Worm (Caenorhabditis elegans): Measurements from ENCODE around the gene oac-2.

Gene oac-2

DNA sequence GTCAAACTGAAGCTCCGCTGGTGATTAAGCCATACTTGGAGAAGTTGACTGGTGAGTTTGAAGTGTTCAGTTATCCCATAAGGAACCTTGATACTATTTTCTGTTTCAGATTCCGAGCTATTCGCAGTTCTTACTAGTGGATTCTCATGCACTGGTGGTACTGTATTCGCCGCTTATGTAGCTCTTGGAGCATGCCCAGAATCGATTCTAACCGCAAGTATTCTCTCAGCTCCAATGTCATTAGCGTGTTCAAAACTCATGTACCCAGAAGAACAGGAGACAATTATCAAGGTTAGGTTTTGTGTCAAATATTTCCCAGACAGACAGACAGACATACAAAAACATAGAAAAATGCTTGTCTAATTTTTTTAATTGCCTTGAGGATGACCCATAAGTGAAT lies 10.0 kb downstream of the oac-2 start:
- no peak for TF ChIP-seq zag-1 (tag; optimal IDR thresholded peaks at IDR 0.05)
- no peak for TF ChIP-seq nhr-77 (tag; optimal IDR thresholded peaks at IDR 0.05)
- no peak for TF ChIP-seq ztf-11 (tag; optimal IDR thresholded peaks at IDR 0.05)
- TF ChIP-seq unc-55 (GFP tag; optimal IDR thresholded peaks at IDR 0.05), result no peak
- TF ChIP-seq egl-27 (tag; optimal IDR thresholded peaks at IDR 0.05), result no peak
- TF ChIP-seq nhr-21 (tag; optimal IDR thresholded peaks at IDR 0.05), result no peak
- TF ChIP-seq nhr-10 (tag; optimal IDR thresholded peaks at IDR 0.05), result no peak
- no peak for TF ChIP-seq lin-11 (tag; optimal IDR thresholded peaks at IDR 0.05)
- no peak for TF ChIP-seq unc-39 (tag; optimal IDR thresholded peaks at IDR 0.05)
- TF ChIP-seq ZK546.5 (tag; optimal IDR thresholded peaks at IDR 0.05), result no peak
- TF ChIP-seq sma-3 (GFP tag; optimal IDR thresholded peaks at IDR 0.05), result no peak
- no peak for TF ChIP-seq lin-13 (GFP tag; optimal IDR thresholded peaks at IDR 0.05)
- no peak for TF ChIP-seq skn-1 (tag; optimal IDR thresholded peaks at IDR 0.05)
- TF ChIP-seq mdl-1 (tag; optimal IDR thresholded peaks at IDR 0.05), result no peak
- no peak for TF ChIP-seq nhr-25 (tag; optimal IDR thresholded peaks at IDR 0.05)
- no peak for TF ChIP-seq dmd-4 (tag; optimal IDR thresholded peaks at IDR 0.05)
- TF ChIP-seq ceh-16 (tag; optimal IDR thresholded peaks at IDR 0.05), result no peak
- TF ChIP-seq mbf-1 (tag; optimal IDR thresholded peaks at IDR 0.05), result no peak

ce11 chrV:3463514-3463913 lies 11.4 kb downstream of the oac-2 start, which contains the start of gene slc-28.1:
Gene slc-28.1, plus strand, starts transcription at chrV:3463814.
- TF ChIP-seq nhr-12 (tag; optimal IDR thresholded peaks at IDR 0.05) (no peak), zag-1 (tag; optimal IDR thresholded peaks at IDR 0.05) (no peak), elt-3 (tag; optimal IDR thresholded peaks at IDR 0.05) (no peak), nhr-25 (tag; optimal IDR thresholded peaks at IDR 0.05) (no peak), C34F6.9 (tag; optimal IDR thresholded peaks at IDR 0.05) (no peak), ztf-11 (tag; optimal IDR thresholded peaks at IDR 0.05) (no peak), nhr-10 (tag; optimal IDR thresholded peaks at IDR 0.05) (no peak), R02D3.7 (tag; optimal IDR thresholded peaks at IDR 0.05) (no peak), nhr-21 (tag; optimal IDR thresholded peaks at IDR 0.05) (no peak), lin-13 (GFP tag; optimal IDR thresholded peaks at IDR 0.05) (no peak)

DNA sequence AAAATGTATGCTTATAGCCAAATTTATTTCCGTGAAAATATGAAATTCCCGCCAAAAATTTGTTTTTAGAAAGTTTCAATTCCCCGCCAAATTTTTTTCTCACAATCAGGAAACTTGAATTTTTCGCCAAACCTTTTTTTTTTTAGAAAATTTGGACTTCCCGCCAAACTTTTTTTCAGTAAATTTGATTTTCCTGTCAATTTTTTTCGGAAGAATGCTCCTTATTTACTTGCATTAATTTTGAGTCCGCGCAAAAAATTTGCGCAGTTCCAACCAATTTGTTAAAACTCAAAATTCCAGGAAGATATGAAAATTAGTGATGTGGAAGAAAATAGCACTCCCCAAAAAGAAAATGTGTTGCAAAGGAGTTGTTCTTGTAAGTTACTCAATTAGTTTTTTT lies 15.0 kb downstream of the oac-2 start, which contains the start of gene slc-28.2:
Gene slc-28.2 (plus strand): TSS at position 301 of the 400 bp plus-strand sequence.
- TF ChIP-seq ceh-82 (tag; optimal IDR thresholded peaks at IDR 0.05), result no peak

DNA sequence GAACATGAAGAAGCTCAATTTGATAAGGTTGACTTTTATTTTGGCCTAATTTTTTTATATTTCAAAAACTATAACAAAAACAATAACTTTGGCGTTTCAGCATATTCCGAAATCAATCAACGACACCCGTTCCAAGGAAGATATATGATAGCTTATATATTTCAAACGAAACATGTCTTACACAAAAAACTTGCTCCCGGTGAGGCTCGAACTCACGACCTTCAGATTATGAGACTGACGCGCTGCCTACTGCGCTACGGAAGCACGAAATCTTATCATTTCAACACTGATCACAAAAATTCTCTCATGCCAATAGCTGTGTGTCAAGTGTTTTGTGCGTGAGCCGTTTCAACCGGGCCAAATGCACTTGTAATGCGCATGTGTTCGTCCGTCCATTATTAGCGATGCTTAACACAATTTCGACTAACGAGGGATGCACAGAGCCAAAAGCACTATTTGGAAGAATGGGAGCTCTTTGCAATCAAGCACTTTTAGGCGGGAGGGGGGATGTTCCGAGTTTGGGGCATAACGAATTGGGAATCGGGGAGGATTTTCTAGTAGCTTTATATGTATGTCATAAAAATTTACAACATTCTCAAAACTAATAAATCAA lies 19.7 kb downstream of the oac-2 start:
- TF ChIP-seq lsy-2 (tag; optimal IDR thresholded peaks at IDR 0.05), result no peak
- no peak for TF ChIP-seq mbf-1 (tag; optimal IDR thresholded peaks at IDR 0.05)
- TF ChIP-seq sma-9 (GFP tag; optimal IDR thresholded peaks at IDR 0.05), result no peak
- no peak for TF ChIP-seq sma-9 (tag; optimal IDR thresholded peaks at IDR 0.05)
- TF ChIP-seq lin-11 (tag; optimal IDR thresholded peaks at IDR 0.05), result no peak
- TF ChIP-seq unc-39 (tag; optimal IDR thresholded peaks at IDR 0.05), result no peak
- TF ChIP-seq skn-1 (tag; optimal IDR thresholded peaks at IDR 0.05), result no peak
- TF ChIP-seq unc-55 (GFP tag; optimal IDR thresholded peaks at IDR 0.05), result no peak
- no peak for TF ChIP-seq R02D3.7 (tag; optimal IDR thresholded peaks at IDR 0.05)
- no peak for TF ChIP-seq elt-1 (tag; optimal IDR thresholded peaks at IDR 0.05)
- no peak for TF ChIP-seq ceh-82 (tag; optimal IDR thresholded peaks at IDR 0.05)
- TF ChIP-seq fos-1 (tag; optimal IDR thresholded peaks at IDR 0.05), result no peak

DNA sequence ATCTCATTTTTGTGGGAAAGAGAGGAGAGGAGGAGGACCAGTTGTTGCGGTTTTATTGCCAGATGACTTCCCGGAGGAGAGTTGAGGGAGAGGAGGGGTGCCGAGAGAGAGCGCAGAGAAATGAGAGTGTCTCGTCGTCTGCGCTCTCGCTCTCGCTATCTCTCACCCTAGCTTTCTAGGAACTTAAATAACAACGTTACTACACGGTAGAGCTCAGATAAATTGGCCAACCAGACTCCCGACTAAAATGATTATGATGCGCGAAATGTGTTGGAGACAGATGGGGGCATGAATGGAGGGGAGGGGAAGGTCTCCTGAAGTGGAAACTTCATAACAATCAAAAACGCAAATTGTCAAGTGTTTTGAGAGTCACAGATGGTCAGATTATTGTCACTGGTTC lies 20.3 kb downstream of the oac-2 start:
- no peak for TF ChIP-seq R02D3.7 (tag; optimal IDR thresholded peaks at IDR 0.05)
- TF ChIP-seq unc-62 (GFP tag; optimal IDR thresholded peaks at IDR 0.05), result no peak
- no peak for TF ChIP-seq ama-1 (optimal IDR thresholded peaks at IDR 0.05)
- TF ChIP-seq sem-4 (tag; optimal IDR thresholded peaks at IDR 0.05), result no peak
- no peak for TF ChIP-seq ceh-82 (tag; optimal IDR thresholded peaks at IDR 0.05)
- TF ChIP-seq nhr-6 (tag; optimal IDR thresholded peaks at IDR 0.05), result no peak
- TF ChIP-seq blmp-1 (tag; optimal IDR thresholded peaks at IDR 0.05; ENCODE audit: insufficient read depth), result no peak
- no peak for TF ChIP-seq aly-2 (tag; optimal IDR thresholded peaks at IDR 0.05)
- no peak for TF ChIP-seq alr-1 (tag; optimal IDR thresholded peaks at IDR 0.05)
- no peak for TF ChIP-seq mdl-1 (tag; optimal IDR thresholded peaks at IDR 0.05)
- no peak for TF ChIP-seq lin-11 (tag; optimal IDR thresholded peaks at IDR 0.05)
- TF ChIP-seq nhr-23 (tag; optimal IDR thresholded peaks at IDR 0.05), result no peak
- TF ChIP-seq Y55F3AM.14 (GFP tag; optimal IDR thresholded peaks at IDR 0.05), result no peak
- no peak for TF ChIP-seq sma-3 (GFP tag; optimal IDR thresholded peaks at IDR 0.05)
- no peak for TF ChIP-seq ceh-16 (tag; optimal IDR thresholded peaks at IDR 0.05)
- TF ChIP-seq mab-5 (tag; optimal IDR thresholded peaks at IDR 0.05), result no peak
- no peak for TF ChIP-seq dmd-4 (tag; optimal IDR thresholded peaks at IDR 0.05)
- TF ChIP-seq nhr-10 (tag; optimal IDR thresholded peaks at IDR 0.05), result no peak
- TF ChIP-seq unc-39 (tag; optimal IDR thresholded peaks at IDR 0.05), result no peak

All from whole organism, L2 larva.